Worm (Caenorhabditis elegans): ENCODE results near the gene nspg-7.1.

DNA sequence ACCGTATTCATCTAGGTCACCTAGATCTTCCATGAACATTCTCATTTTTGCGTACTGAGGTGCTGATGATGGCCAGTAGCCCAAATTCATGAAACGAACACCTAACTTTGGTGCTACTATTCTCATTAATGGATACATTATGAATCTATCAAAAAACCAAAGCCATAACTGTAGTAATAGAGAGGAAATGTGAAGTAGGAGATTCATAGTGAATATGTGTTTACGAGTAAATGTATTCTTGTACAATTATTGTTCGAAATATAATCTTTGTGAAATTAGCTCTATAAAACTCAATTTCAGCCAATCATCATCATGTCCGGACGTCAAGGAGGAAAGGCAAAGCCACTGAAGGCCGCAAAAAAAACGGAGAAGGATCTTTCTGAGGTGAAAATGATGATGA is 11.6 kb downstream of the nspg-7.1 start, which contains the start of the genes F49C12.11 and nemt-1:
- TF ChIP-seq him-1 (tag; optimal IDR thresholded peaks at IDR 0.05), result no peak
- no peak for TF ChIP-seq W03F9.2 (tag; optimal IDR thresholded peaks at IDR 0.05)
